Worm (Caenorhabditis elegans): ENCODE data around the gene fbxb-42.
"Not testable (repeated sequence)": the region's sequence is repeated elsewhere in the genome, so short reads cannot be mapped to it uniquely, and the experiment has no call there.

ce11 chrII:1540628-1541027, 3.2 kb downstream of the fbxb-42 start, which contains the start of gene poml-4:
- TF ChIP-seq B0310.2, aly-1 (tag; optimal IDR thresholded peaks at IDR 0.05): not testable (repeated sequence)
